Fruit fly (Drosophila melanogaster) whole organism, prepupa: ENCODE results near the gene LSm-4.

Experiments used
- Blimp-1 ChIP-seq: fragments of 200-800 bp; sonication (Bioruptor generic); optimal IDR thresholded peaks from 3 replicates; lab custom pipeline; 2017; ENCODE audit warnings: missing biosample characterization, missing genetic modification characterization, mild to moderate bottlenecking, moderate library complexity, missing genetic modification reagents
- CG10631 ChIP-seq: fragments of 200-800 bp; sonication (Bioruptor generic); optimal IDR thresholded peaks from 2 replicates; lab custom pipeline; 2016; ENCODE audit warnings: missing biosample characterization, missing genetic modification characterization
- CG10669 ChIP-seq: fragments of 200-800 bp; sonication (Bioruptor generic); optimal IDR thresholded peaks from 3 replicates; lab custom pipeline; 2018; ENCODE audit warnings: missing biosample characterization, mild to moderate bottlenecking, missing genetic modification characterization, moderate library complexity
- CG11762 ChIP-seq: fragments of 200-800 bp; sonication (Bioruptor generic); optimal IDR thresholded peaks from 3 replicates; lab custom pipeline; 2016; ENCODE audit warnings: missing biosample characterization, missing genetic modification characterization; ENCODE audit not compliant: insufficient read depth
- CG15336 ChIP-seq: fragments of 200-800 bp; sonication (Bioruptor generic); IDR thresholded peaks from 2 replicates; pipeline ENCODE4 v1.3.6; 2022; ENCODE audit warnings: missing biosample characterization, missing genetic modification characterization
- CG1621 ChIP-seq: fragments of 200-800 bp; sonication (Bioruptor generic); optimal IDR thresholded peaks from 3 replicates; lab custom pipeline; 2018; ENCODE audit warnings: missing biosample characterization, mild to moderate bottlenecking, missing genetic modification characterization
- CG31627 ChIP-seq: fragments of 200-800 bp; sonication (Bioruptor generic); optimal IDR thresholded peaks from 3 replicates; lab custom pipeline; 2016; ENCODE audit warnings: missing biosample characterization, missing genetic modification characterization
- CG32006 ChIP-seq: fragments of 200-800 bp; sonication (Bioruptor generic); optimal IDR thresholded peaks from 3 replicates; lab custom pipeline; 2017; ENCODE audit warnings: missing biosample characterization, mild to moderate bottlenecking, missing genetic modification characterization
- CG34406 ChIP-seq: fragments of 200-800 bp; sonication (Bioruptor generic); optimal IDR thresholded peaks from 3 replicates; lab custom pipeline; 2016; ENCODE audit warnings: missing biosample characterization, missing genetic modification characterization
- CG3919 ChIP-seq: fragments of 200-800 bp; sonication (Bioruptor generic); optimal IDR thresholded peaks from 3 replicates; lab custom pipeline; 2016; ENCODE audit warnings: missing biosample characterization, missing genetic modification characterization
- CG6163 ChIP-seq: fragments of 200-800 bp; sonication (Bioruptor generic); IDR thresholded peaks from 3 replicates; pipeline ENCODE4 v1.3.6; 2022; ENCODE audit warnings: missing biosample characterization, missing genetic modification characterization
- CG6792 ChIP-seq: fragments of 200-800 bp; sonication (Bioruptor generic); optimal IDR thresholded peaks from 3 replicates; lab custom pipeline; 2016; ENCODE audit warnings: missing biosample characterization, missing genetic modification characterization
- CG6808 ChIP-seq: fragments of 200-800 bp; sonication (Bioruptor generic); optimal IDR thresholded peaks from 3 replicates; lab custom pipeline; 2017; ENCODE audit warnings: missing biosample characterization, missing genetic modification characterization, mild to moderate bottlenecking, moderate library complexity, missing genetic modification reagents
- CG6854 ChIP-seq: fragments of 200-800 bp; sonication (Bioruptor generic); optimal IDR thresholded peaks from 2 replicates; lab custom pipeline; 2017; ENCODE audit warnings: missing biosample characterization, mild to moderate bottlenecking, missing genetic modification characterization
- CG7368 ChIP-seq: fragments of 200-800 bp; sonication (Bioruptor generic); optimal IDR thresholded peaks from 3 replicates; lab custom pipeline; 2016; ENCODE audit warnings: missing biosample characterization, missing genetic modification characterization
- CG8119 ChIP-seq: fragments of 200-800 bp; sonication (Bioruptor generic); IDR thresholded peaks from 3 replicates; pipeline ENCODE4 v1.3.6; 2022; ENCODE audit warnings: missing biosample characterization, missing genetic modification characterization
- CG8319 ChIP-seq: fragments of 200-800 bp; sonication (Bioruptor generic); optimal IDR thresholded peaks from 3 replicates; lab custom pipeline; 2016; ENCODE audit warnings: missing biosample characterization, missing genetic modification characterization
- CG8632 ChIP-seq: fragments of 200-800 bp; sonication (Bioruptor generic); optimal IDR thresholded peaks from 3 replicates; lab custom pipeline; 2016; ENCODE audit warnings: missing biosample characterization, missing genetic modification characterization
- CG9139 ChIP-seq: fragments of 200-800 bp; sonication (Bioruptor generic); optimal IDR thresholded peaks from 3 replicates; lab custom pipeline; 2017; ENCODE audit warnings: missing biosample characterization, mild to moderate bottlenecking, missing genetic modification characterization
- Eip75B ChIP-seq: fragments of 200-800 bp; sonication (Bioruptor generic); optimal IDR thresholded peaks from 3 replicates; lab custom pipeline; 2016; ENCODE audit warnings: missing biosample characterization, missing genetic modification characterization
- Eip78C ChIP-seq: fragments of 200-800 bp; sonication (Bioruptor generic); peaks from one replicate; lab custom pipeline; 2016; ENCODE audit warnings: missing biosample characterization, missing genetic modification characterization
- Eip93F ChIP-seq: fragments of 200-800 bp; sonication (Bioruptor generic); optimal IDR thresholded peaks from 2 replicates; lab custom pipeline; 2016; ENCODE audit warnings: missing biosample characterization, mild to moderate bottlenecking, missing genetic modification characterization
- Ets21C ChIP-seq: fragments of 200-800 bp; sonication (Bioruptor generic); optimal IDR thresholded peaks from 3 replicates; lab custom pipeline; 2016; ENCODE audit warnings: missing biosample characterization, missing genetic modification characterization
- Ets96B ChIP-seq: fragments of 200-800 bp; optimal IDR thresholded peaks from 2 replicates; lab custom pipeline; 2019; ENCODE audit warnings: missing biosample characterization, mild to moderate bottlenecking, missing genetic modification characterization, moderate library complexity
- Hr38 ChIP-seq: sonication (Bioruptor generic); optimal IDR thresholded peaks from 2 replicates; lab custom pipeline; 2016; ENCODE audit warnings: missing biosample characterization, missing genetic modification characterization
- Hr39 ChIP-seq: fragments of 200-800 bp; sonication (Bioruptor generic); optimal IDR thresholded peaks from 2 replicates; lab custom pipeline; 2016; ENCODE audit warnings: missing biosample characterization, missing genetic modification characterization
- Met ChIP-seq: fragments of 200-800 bp; sonication (Bioruptor generic); optimal IDR thresholded peaks from 3 replicates; lab custom pipeline; 2016; ENCODE audit warnings: missing biosample characterization, missing genetic modification characterization
- Smox ChIP-seq: fragments of 200-800 bp; sonication (Bioruptor generic); optimal IDR thresholded peaks from 3 replicates; lab custom pipeline; 2016; ENCODE audit warnings: missing biosample characterization, missing genetic modification characterization
- Sox102F ChIP-seq: fragments of 200-800 bp; sonication (Bioruptor generic); optimal IDR thresholded peaks from 2 replicates; lab custom pipeline; 2016; ENCODE audit warnings: missing biosample characterization, mild to moderate bottlenecking, missing genetic modification characterization
- Sox14 ChIP-seq: fragments of 200-800 bp; sonication (Bioruptor generic); optimal IDR thresholded peaks from 3 replicates; lab custom pipeline; 2016; ENCODE audit warnings: missing biosample characterization, missing genetic modification characterization
- Sox15 ChIP-seq: fragments of 200-800 bp; sonication (Bioruptor generic); optimal IDR thresholded peaks from 3 replicates; lab custom pipeline; 2016; ENCODE audit warnings: missing biosample characterization, missing genetic modification characterization
- achi ChIP-seq: fragments of 200-800 bp; sonication (Bioruptor generic); optimal IDR thresholded peaks from 3 replicates; lab custom pipeline; 2016; ENCODE audit warnings: missing biosample characterization, missing genetic modification characterization
- acj6 ChIP-seq: fragments of 200-800 bp; sonication (Bioruptor generic); optimal IDR thresholded peaks from 3 replicates; lab custom pipeline; 2016; ENCODE audit warnings: missing biosample characterization, missing genetic modification characterization
- eg ChIP-seq: fragments of 200-800 bp; sonication (Bioruptor generic); IDR thresholded peaks from 3 replicates; pipeline ENCODE4 v1.3.6; 2022; ENCODE audit warnings: missing biosample characterization, missing genetic modification characterization
- lz ChIP-seq: fragments of 200-800 bp; sonication (Bioruptor generic); optimal IDR thresholded peaks from 3 replicates; lab custom pipeline; 2016; ENCODE audit warnings: missing biosample characterization, missing genetic modification characterization
- net ChIP-seq: fragments of 200-800 bp; sonication (Bioruptor generic); optimal IDR thresholded peaks from 3 replicates; lab custom pipeline; 2016; ENCODE audit warnings: missing biosample characterization, missing genetic modification characterization
- pdm3 ChIP-seq: fragments of 200-800 bp; sonication (Bioruptor generic); optimal IDR thresholded peaks from 3 replicates; lab custom pipeline; 2016; ENCODE audit warnings: missing biosample characterization, missing genetic modification characterization
- ss ChIP-seq, 2 experiments: fragments of 200-800 bp; sonication (Bioruptor generic); optimal IDR thresholded peaks; 2 replicates in 1 of 2; 3 replicates in 1 of 2; lab custom pipeline; 2017 to 2018; ENCODE audit warnings: mild to moderate bottlenecking in 2 of 2, missing biosample characterization in 2 of 2, missing genetic modification characterization in 2 of 2, moderate library complexity in 1 of 2
- svp ChIP-seq: fragments of 200-800 bp; sonication (Bioruptor generic); peaks from one replicate; lab custom pipeline; 2016; ENCODE audit warnings: missing biosample characterization, missing genetic modification characterization
- topi ChIP-seq: fragments of 200-800 bp; sonication (Bioruptor generic); optimal IDR thresholded peaks from 3 replicates; lab custom pipeline; 2016; ENCODE audit warnings: missing biosample characterization, missing genetic modification characterization
- vri ChIP-seq: fragments of 200-800 bp; sonication (Bioruptor generic); optimal IDR thresholded peaks from 3 replicates; lab custom pipeline; 2016; ENCODE audit warnings: missing biosample characterization, mild to moderate bottlenecking, missing genetic modification characterization

Gene LSm-4

dm6 chr2L:10395642-10396487, 9.1 kb downstream of the LSm-4 start, which contains the start of gene Mdh1:
Gene Mdh1 (minus strand): TSS chr2L:10396332.
- TF ChIP-seq Eip78C (GFP tag; lab: Kevin White, UChicago) (peak; percentile 64), CG8319 (GFP tag; lab: Kevin White, UChicago) (no peak), ss (GFP tag; optimal IDR thresholded peaks at IDR 0.05; lab: Kevin White, UChicago) (peak; percentile 11 to 40), Met (GFP tag; lab: Kevin White, UChicago) (no peak), svp (GFP tag; lab: Kevin White, UChicago) (no peak), CG6808 (GFP tag; lab: Kevin White, UChicago) (peak; percentile 4), CG7368 (no peak), Eip93F (GFP tag; lab: Kevin White, UChicago) (peak; percentile 18), vri (peak; percentile 55)

- TF ChIP-seq Eip93F (GFP tag; lab: Kevin White, UChicago) (no peak), CG10631 (no peak), Smox (GFP tag; lab: Kevin White, UChicago) (no peak), acj6 (GFP tag; lab: Kevin White, UChicago) (no peak), Sox15 (GFP tag; lab: Kevin White, UChicago) (no peak), Ets21C (GFP tag; lab: Kevin White, UChicago) (no peak), ss (GFP tag; optimal IDR thresholded peaks at IDR 0.05; lab: Kevin White, UChicago) (no peak), achi (GFP tag; lab: Kevin White, UChicago) (no peak), Hr39 (GFP tag; lab: Kevin White, UChicago) (no peak), Sox102F (GFP tag; lab: Kevin White, UChicago) (no peak), pdm3 (no peak), CG7368 (no peak)
These were observed 10.0 kb downstream of the LSm-4 start for dm6 chr2L:10395035-10395434.

- TF ChIP-seq CG15336, result no peak
- no peak for TF ChIP-seq CG8319 (GFP tag; lab: Kevin White, UChicago)
- TF ChIP-seq CG9139 (GFP tag; lab: Kevin White, UChicago), result no peak
- TF ChIP-seq vri, result peak; percentile 18
- no peak for TF ChIP-seq CG11762
- no peak for TF ChIP-seq lz (GFP tag; lab: Kevin White, UChicago)
These were observed 11.5 kb downstream of the LSm-4 start for dm6 chr2L:10393467-10393866.

- peak; percentile 80 for TF ChIP-seq Sox14 (GFP tag; lab: Kevin White, UChicago)
- TF ChIP-seq CG9139 (GFP tag; lab: Kevin White, UChicago), result no peak
- TF ChIP-seq CG34406, result no peak
- no peak; the same call in 1 of the 3 replicates for TF ChIP-seq eg (GFP tag; lab: Robert Waterston, UW)
- peak in 1 of 2 experiments; percentile 24 for TF ChIP-seq ss (GFP tag; optimal IDR thresholded peaks at IDR 0.05; lab: Kevin White, UChicago)
- peak; percentile 44 for TF ChIP-seq topi (GFP tag; lab: Kevin White, UChicago)
- peak; percentile 22 for TF ChIP-seq CG10669 (GFP tag; lab: Kevin White, UChicago)
- TF ChIP-seq Sox15 (GFP tag; lab: Kevin White, UChicago), result peak; percentile 5
- TF ChIP-seq net, result peak; percentile 23
- no peak for TF ChIP-seq CG3919 (GFP tag; lab: Kevin White, UChicago)
- TF ChIP-seq CG8119 (GFP tag; lab: Robert Waterston, UW), result no peak; the same call in 2 of the 3 replicates
- no peak for TF ChIP-seq CG32006 (GFP tag; lab: Kevin White, UChicago)
- TF ChIP-seq CG6854 (GFP tag; lab: Kevin White, UChicago), result no peak
- TF ChIP-seq Ets96B, result peak; percentile 24
- peak; percentile 24 for TF ChIP-seq CG7368
- no peak for TF ChIP-seq Hr38 (GFP tag; lab: Kevin White, UChicago)
- TF ChIP-seq Sox102F (GFP tag; lab: Kevin White, UChicago), result peak; percentile 4
- peak; percentile 67 for TF ChIP-seq Eip75B (GFP tag; lab: Kevin White, UChicago)
- TF ChIP-seq Eip78C (GFP tag; lab: Kevin White, UChicago), result peak; percentile 73
- no peak for TF ChIP-seq CG1621 (tag; lab: Kevin White, UChicago)
- TF ChIP-seq CG6163 (GFP tag; lab: Robert Waterston, UW), result no peak
- TF ChIP-seq vri, result peak; percentile 45
- TF ChIP-seq CG10631, result no peak
- no peak for TF ChIP-seq CG8632 (GFP tag; lab: Kevin White, UChicago)
- TF ChIP-seq Blimp-1 (GFP tag; lab: Kevin White, UChicago), result peak; percentile 17
- TF ChIP-seq Met (GFP tag; lab: Kevin White, UChicago), result peak; percentile 62
- TF ChIP-seq CG6808 (GFP tag; lab: Kevin White, UChicago), result no peak
- peak; percentile 36 for TF ChIP-seq CG6792 (GFP tag; lab: Kevin White, UChicago)
- peak; percentile 58 for TF ChIP-seq CG31627 (GFP tag; lab: Kevin White, UChicago)
- peak; percentile 12 for TF ChIP-seq Ets21C (GFP tag; lab: Kevin White, UChicago)
These were observed 16.9 kb downstream of the LSm-4 start, which contains the start of gene da for dm6 chr2L:10387869-10388726. Gene da (plus strand): TSS chr2L:10388105.
